Fruit fly (Drosophila melanogaster) whole organism, wandering third instar larva: ENCODE measurements around the gene CG13311.

Source experiments
- Abd-B ChIP-seq: fragments of >200 bp; optimal IDR thresholded peaks from 2 replicates; lab custom pipeline; 2017; ENCODE audit warnings: missing biosample characterization, missing genetic modification characterization
- CG9705 ChIP-seq: fragments of 200-800 bp; sonication (Bioruptor generic); optimal IDR thresholded peaks from 2 replicates; lab custom pipeline; 2018; ENCODE audit warnings: missing biosample characterization, mild to moderate bottlenecking, missing genetic modification characterization
- CrebA ChIP-seq: fragments of 200-800 bp; sonication (Bioruptor generic); optimal IDR thresholded peaks from 2 replicates; lab custom pipeline; 2016; ENCODE audit warnings: missing biosample characterization, mild to moderate bottlenecking, missing genetic modification characterization, borderline replicate concordance
- Dfd ChIP-seq: fragments of >200 bp; optimal IDR thresholded peaks from 2 replicates; lab custom pipeline; 2017; ENCODE audit warnings: missing biosample characterization, missing genetic modification characterization
- Dif ChIP-seq: fragments of 200-275, 200-300 bp; sonication (Bioruptor generic); optimal IDR thresholded peaks from 2 replicates; lab custom pipeline; 2018; ENCODE audit warnings: missing biosample characterization, missing genetic modification characterization; ENCODE audit not compliant: partially characterized antibody
- Hnf4 ChIP-seq: fragments of 200-800 bp; sonication (Bioruptor generic); optimal IDR thresholded peaks from 2 replicates; lab custom pipeline; 2016; ENCODE audit warnings: missing biosample characterization, mild to moderate bottlenecking, missing genetic modification characterization
- Hr78 ChIP-seq: fragments of >200 bp; optimal IDR thresholded peaks from 2 replicates; lab custom pipeline; 2017; ENCODE audit warnings: missing biosample characterization, missing genetic modification characterization
- Hr83 ChIP-seq: fragments of 200-300 bp; sonication (Bioruptor generic); optimal IDR thresholded peaks from 2 replicates; lab custom pipeline; 2016; ENCODE audit warnings: missing biosample characterization, mild to moderate bottlenecking, missing genetic modification characterization, moderate library complexity; ENCODE audit not compliant: poor library complexity, severe bottlenecking
- Jra ChIP-seq: sonication (Bioruptor generic); optimal IDR thresholded peaks from 2 replicates; lab custom pipeline; 2016; ENCODE audit warnings: missing biosample characterization, missing genetic modification characterization
- Mio ChIP-seq: sonication (Bioruptor generic); optimal IDR thresholded peaks from 2 replicates; lab custom pipeline; 2016; ENCODE audit warnings: missing biosample characterization, missing genetic modification characterization
- Myc ChIP-seq: fragments of >200 bp; optimal IDR thresholded peaks from 2 replicates; lab custom pipeline; 2017
- N ChIP-seq: fragments of >200 bp; optimal IDR thresholded peaks from 2 replicates; lab custom pipeline; 2018; ENCODE audit warnings: missing biosample characterization, missing external identifiers, missing genetic modification characterization
- OdsH ChIP-seq: fragments of 200-800 bp; sonication (Bioruptor generic); optimal IDR thresholded peaks from 2 replicates; lab custom pipeline; 2016; ENCODE audit warnings: missing biosample characterization, mild to moderate bottlenecking, missing genetic modification characterization
- Rel ChIP-seq, 2 experiments: fragments of 200-800 bp; sonication (Bioruptor generic) in 1 of 2; optimal IDR thresholded peaks; 2 replicates in 1 of 2; 3 replicates in 1 of 2; lab custom pipeline; 2016 to 2019; ENCODE audit warnings: mild to moderate bottlenecking in 2 of 2, missing biosample characterization in 2 of 2, missing genetic modification characterization in 2 of 2, moderate library complexity in 1 of 2
- Sp1 ChIP-seq: fragments of 200-800 bp; sonication (Bioruptor generic); optimal IDR thresholded peaks from 3 replicates; lab custom pipeline; 2019; ENCODE audit warnings: missing biosample characterization, mild to moderate bottlenecking, missing genetic modification characterization, moderate library complexity
- Vsx2 ChIP-seq: fragments of 200-300, 225-300 bp; sonication (Bioruptor generic); optimal IDR thresholded peaks from 2 replicates; lab custom pipeline; 2018; ENCODE audit warnings: missing biosample characterization, missing genetic modification characterization; ENCODE audit not compliant: partially characterized antibody
- br ChIP-seq: fragments of 200-800 bp; sonication (Bioruptor generic); optimal IDR thresholded peaks from 2 replicates; lab custom pipeline; 2016; ENCODE audit warnings: missing biosample characterization, missing genetic modification characterization
- brk ChIP-seq: fragments of 200-800 bp; sonication (Bioruptor generic); optimal IDR thresholded peaks from 2 replicates; lab custom pipeline; 2016; ENCODE audit warnings: missing biosample characterization, mild to moderate bottlenecking, missing genetic modification characterization
- dl ChIP-seq, 2 experiments: fragments of 175-275, 200-275 bp in 1 of 2; fragments of 200-275 bp in 1 of 2; sonication (Bioruptor generic); optimal IDR thresholded peaks; lab custom pipeline; 2018; ENCODE audit warnings: mild to moderate bottlenecking in 2 of 2, missing biosample characterization in 2 of 2, missing genetic modification characterization in 2 of 2, moderate library complexity in 2 of 2; ENCODE audit not compliant: partially characterized antibody in 2 of 2, insufficient read depth in 1 of 2
- dmrt93B ChIP-seq: fragments of 200-800 bp; sonication (Bioruptor generic); optimal IDR thresholded peaks from 2 replicates; lab custom pipeline; 2018; ENCODE audit warnings: missing biosample characterization, mild to moderate bottlenecking, missing genetic modification characterization
- ey ChIP-seq: fragments of 200-800 bp; sonication (Bioruptor generic); optimal IDR thresholded peaks from 2 replicates; lab custom pipeline; 2016; ENCODE audit warnings: missing biosample characterization, missing genetic modification characterization
- foxo ChIP-seq, 2 experiments: fragments of 200-800 bp; sonication (Bioruptor generic); optimal IDR thresholded peaks; 2 replicates in 1 of 2; 3 replicates in 1 of 2; lab custom pipeline; 2016 to 2017; ENCODE audit warnings: missing biosample characterization in 2 of 2, missing genetic modification characterization in 2 of 2
- fru ChIP-seq: fragments of 200-800 bp; sonication (Bioruptor generic); optimal IDR thresholded peaks from 3 replicates; lab custom pipeline; 2016; ENCODE audit warnings: missing biosample characterization, mild to moderate bottlenecking, missing genetic modification characterization
- h ChIP-seq: fragments of 200-800 bp; sonication (Bioruptor generic); optimal IDR thresholded peaks from 3 replicates; lab custom pipeline; 2016; ENCODE audit warnings: missing biosample characterization, mild to moderate bottlenecking, missing genetic modification characterization
- jim ChIP-seq: fragments of 175-275, 200-325 bp; sonication (Bioruptor generic); optimal IDR thresholded peaks from 2 replicates; lab custom pipeline; 2016; ENCODE audit warnings: missing biosample characterization, mild to moderate bottlenecking, missing genetic modification characterization
- pan ChIP-seq: fragments of >200 bp; optimal IDR thresholded peaks from 2 replicates; lab custom pipeline; 2017
- psq ChIP-seq: fragments of 200-800 bp; sonication (Bioruptor generic); optimal IDR thresholded peaks from 3 replicates; lab custom pipeline; 2017; ENCODE audit warnings: missing biosample characterization, mild to moderate bottlenecking, missing genetic modification characterization, moderate library complexity
- rgr ChIP-seq: fragments of 200-800 bp; sonication (Bioruptor generic); optimal IDR thresholded peaks from 3 replicates; lab custom pipeline; 2016; ENCODE audit warnings: missing biosample characterization, mild to moderate bottlenecking, missing genetic modification characterization
- sage ChIP-seq: fragments of 200-800 bp; sonication (Bioruptor generic); optimal IDR thresholded peaks from 2 replicates; lab custom pipeline; 2016; ENCODE audit warnings: missing biosample characterization, mild to moderate bottlenecking, missing genetic modification characterization
- sv ChIP-seq: fragments of 200-800 bp; sonication (Bioruptor generic); optimal IDR thresholded peaks from 3 replicates; lab custom pipeline; 2016; ENCODE audit warnings: missing biosample characterization, missing genetic modification characterization
- usp ChIP-seq: fragments of >200 bp; optimal IDR thresholded peaks from 2 replicates; lab custom pipeline; 2017; ENCODE audit warnings: missing biosample characterization, missing genetic modification characterization
- woc ChIP-seq: sonication (Bioruptor generic); optimal IDR thresholded peaks from 2 replicates; lab custom pipeline; 2016; ENCODE audit warnings: missing biosample characterization, mild to moderate bottlenecking, missing genetic modification characterization

CG13311 gene

dm6 chr3L:8827868-8828159 is 25.9 kb upstream of the CG13311 start:
- TF ChIP-seq pan (no peak), woc (GFP tag; lab: Kevin White, UChicago) (no peak), Hr83 (GFP tag; lab: Kevin White, UChicago) (no peak), ey (GFP tag; lab: Kevin White, UChicago) (no peak), OdsH (no peak), brk (GFP tag; lab: Kevin White, UChicago) (no peak), Dif (GFP tag; lab: Kevin White, UChicago) (no peak), h (GFP tag; lab: Kevin White, UChicago) (no peak), fru (GFP tag; lab: Kevin White, UChicago) (no peak), psq (GFP tag; lab: Kevin White, UChicago) (no peak), Jra (GFP tag; lab: Kevin White, UChicago) (no peak), Myc (lab: Kevin White, UChicago) (no peak), Sp1 (no peak), jim (GFP tag; lab: Kevin White, UChicago) (no peak), dl (GFP tag; optimal IDR thresholded peaks at IDR 0.05; lab: Kevin White, UChicago; ENCODE audit: insufficient read depth in 1 of 2, partially characterized antibody in 2 of 2) (no peak), N (GFP tag; lab: Kevin White, UChicago) (no peak)

- peak; percentile 87 for TF ChIP-seq Dif (GFP tag; lab: Kevin White, UChicago)
- peak; percentile 43 for TF ChIP-seq Sp1
- TF ChIP-seq fru (GFP tag; lab: Kevin White, UChicago), result peak; percentile 23
- peak; percentile 74 for TF ChIP-seq woc (GFP tag; lab: Kevin White, UChicago)
- TF ChIP-seq dl (GFP tag; optimal IDR thresholded peaks at IDR 0.05; lab: Kevin White, UChicago; ENCODE audit: insufficient read depth in 1 of 2, partially characterized antibody in 2 of 2), result peak; percentile 77 to 85
- TF ChIP-seq br (GFP tag; lab: Kevin White, UChicago), result peak; percentile 29
- TF ChIP-seq dmrt93B (GFP tag; lab: Kevin White, UChicago), result no peak
- no peak for TF ChIP-seq sv (GFP tag; lab: Kevin White, UChicago)
- TF ChIP-seq CG9705 (GFP tag; lab: Kevin White, UChicago), result no peak
- TF ChIP-seq sage, result peak; percentile 75
- peak; percentile 11 for TF ChIP-seq h (GFP tag; lab: Kevin White, UChicago)
- TF ChIP-seq N (GFP tag; lab: Kevin White, UChicago), result no peak
- no peak for TF ChIP-seq pan
- peak; percentile 38 for TF ChIP-seq Rel (GFP tag; optimal IDR thresholded peaks at IDR 0.05; lab: Kevin White, UChicago)
- peak; percentile 38 for TF ChIP-seq Rel (tag; optimal IDR thresholded peaks at IDR 0.05; lab: Kevin White, UChicago)
- peak; percentile 42 for TF ChIP-seq Vsx2
- TF ChIP-seq jim (GFP tag; lab: Kevin White, UChicago), result peak; percentile 26
- TF ChIP-seq Hr83 (GFP tag; lab: Kevin White, UChicago), result peak; percentile 58
- TF ChIP-seq rgr (GFP tag; lab: Kevin White, UChicago), result peak; percentile 43
- peak; percentile 20 to 25 for TF ChIP-seq foxo (GFP tag; optimal IDR thresholded peaks at IDR 0.05; lab: Kevin White, UChicago)
- peak; percentile 24 for TF ChIP-seq brk (GFP tag; lab: Kevin White, UChicago)
These were observed 25.3 kb upstream of the CG13311 start, which contains the start of gene dally for dm6 chr3L:8827133-8827867. Gene dally, plus strand, starts transcription at chr3L:8827505.

- TF ChIP-seq Mio (GFP tag; lab: Kevin White, UChicago), result no peak
- no peak for TF ChIP-seq Abd-B
- no peak for TF ChIP-seq usp (GFP tag; lab: Kevin White, UChicago)
- TF ChIP-seq Hr83 (GFP tag; lab: Kevin White, UChicago), result no peak
- TF ChIP-seq dmrt93B (GFP tag; lab: Kevin White, UChicago), result no peak
- TF ChIP-seq sage, result no peak
- TF ChIP-seq dl (GFP tag; optimal IDR thresholded peaks at IDR 0.05; lab: Kevin White, UChicago; ENCODE audit: insufficient read depth in 1 of 2, partially characterized antibody in 2 of 2), result no peak
- TF ChIP-seq br (GFP tag; lab: Kevin White, UChicago), result no peak
- TF ChIP-seq Vsx2, result no peak
- no peak for TF ChIP-seq sv (GFP tag; lab: Kevin White, UChicago)
- TF ChIP-seq Dfd (GFP tag; lab: Kevin White, UChicago), result no peak
- TF ChIP-seq N (GFP tag; lab: Kevin White, UChicago), result no peak
- no peak for TF ChIP-seq Dif (GFP tag; lab: Kevin White, UChicago)
- no peak for TF ChIP-seq Rel (GFP tag; optimal IDR thresholded peaks at IDR 0.05; lab: Kevin White, UChicago)
- TF ChIP-seq Rel (tag; optimal IDR thresholded peaks at IDR 0.05; lab: Kevin White, UChicago), result no peak
- TF ChIP-seq, all 38 proteins: peak for 0
These were observed 24.1 kb upstream of the CG13311 start for dm6 chr3L:8826038-8826437.

dm6 chr3L:8825560-8825959 is 23.6 kb upstream of the CG13311 start:
- TF ChIP-seq Hnf4 (GFP tag; lab: Kevin White, UChicago) (peak; percentile 30), Rel (GFP tag; optimal IDR thresholded peaks at IDR 0.05; lab: Kevin White, UChicago) (peak; percentile 35), Rel (tag; optimal IDR thresholded peaks at IDR 0.05; lab: Kevin White, UChicago) (no peak), woc (GFP tag; lab: Kevin White, UChicago) (peak; percentile 2), sage (peak; percentile 55), Dif (GFP tag; lab: Kevin White, UChicago) (no peak), Hr78 (GFP tag; lab: Kevin White, UChicago) (no peak), psq (GFP tag; lab: Kevin White, UChicago) (peak; percentile 50), Jra (GFP tag; lab: Kevin White, UChicago) (no peak), CrebA (GFP tag; lab: Kevin White, UChicago) (peak; percentile 35), br (GFP tag; lab: Kevin White, UChicago) (no peak)
